Worm (Caenorhabditis elegans) whole organism, L4 larva: ENCODE data around the gene ddx-23.

ENCODE experiments used
- ZK546.5 ChIP-seq, 2 experiments: sonication (generic microtip); optimal IDR thresholded peaks; 2 replicates each; lab custom pipeline; 2017; ENCODE audit warnings: missing biosample characterization in 2 of 2, missing genetic modification characterization in 2 of 2
- aly-2 ChIP-seq: sonication (generic microtip); optimal IDR thresholded peaks from 2 replicates; lab custom pipeline; 2018; ENCODE audit warnings: missing biosample characterization, missing genetic modification characterization
- ama-1 ChIP-seq: fragments of 150-350 bp; optimal IDR thresholded peaks from 2 replicates; lab custom pipeline; 2014; ENCODE audit warnings: inconsistent platforms, mixed read lengths
- ceh-82 ChIP-seq: sonication (generic microtip); optimal IDR thresholded peaks from 2 replicates; lab custom pipeline; 2017; ENCODE audit warnings: missing biosample characterization, missing genetic modification characterization
- daf-19 ChIP-seq: fragments of 200-800 bp; sonication (Bioruptor generic); conservative IDR thresholded peaks from 2 replicates; pipeline ENCODE4 v1.3.6; 2022; ENCODE audit warnings: missing genetic modification characterization, missing compliant biosample characterization
- egl-27 ChIP-seq: sonication (generic microtip); optimal IDR thresholded peaks from 3 replicates; lab custom pipeline; 2017; ENCODE audit warnings: missing biosample characterization, missing genetic modification reagents, missing genetic modification characterization
- fkh-10 ChIP-seq: fragments of 150-350 bp; optimal IDR thresholded peaks from 2 replicates; lab custom pipeline; 2014; ENCODE audit warnings: missing biosample characterization, missing genetic modification reagents, missing genetic modification characterization
- fos-1 ChIP-seq: fragments of 150-350 bp; optimal IDR thresholded peaks from 2 replicates; lab custom pipeline; 2014; ENCODE audit warnings: missing biosample characterization, missing genetic modification characterization
- jun-1 ChIP-seq: fragments of 150-350 bp; optimal IDR thresholded peaks from 2 replicates; lab custom pipeline; 2014; ENCODE audit warnings: missing biosample characterization, missing genetic modification reagents, missing genetic modification characterization
- nhr-11 ChIP-seq: fragments of 150-350 bp; optimal IDR thresholded peaks from 2 replicates; lab custom pipeline; 2014; ENCODE audit warnings: missing biosample characterization, missing genetic modification characterization
- nhr-28 ChIP-seq: fragments of 150-350 bp; optimal IDR thresholded peaks from 2 replicates; lab custom pipeline; 2014; ENCODE audit warnings: missing biosample characterization, missing genetic modification characterization
- pha-4 ChIP-seq, 2 experiments: fragments of 150-350 bp in 1 of 2; fragments of 200-800 bp in 1 of 2; sonication (Bioruptor generic) in 1 of 2; IDR thresholded peaks in 1 of 2; optimal IDR thresholded peaks in 1 of 2; 2 replicates each; pipeline versions ENCODE4 v1.3.6 to Lab custom; 2014 to 2022; ENCODE audit warnings: missing genetic modification characterization in 2 of 2, missing genetic modification reagents in 2 of 2, missing biosample characterization in 1 of 2, missing compliant biosample characterization in 1 of 2
- pqm-1 ChIP-seq: sonication (generic microtip); optimal IDR thresholded peaks from 2 replicates; lab custom pipeline; 2017; ENCODE audit warnings: missing biosample characterization, missing genetic modification characterization
- zag-1 ChIP-seq: fragments of 150-350 bp; optimal IDR thresholded peaks from 2 replicates; lab custom pipeline; 2014; ENCODE audit warnings: missing biosample characterization, missing genetic modification characterization

ce11 chrIII:5840815-5841573 lies 12.1 kb downstream of the ddx-23 start:
- TF ChIP-seq pqm-1 (tag; lab: Kevin White, UChicago): no peak
- TF ChIP-seq jun-1 (tag; lab: Kevin White, UChicago): no peak
- no peak for TF ChIP-seq nhr-28
- no peak for TF ChIP-seq fos-1 (tag; lab: Kevin White, UChicago)
- no peak for TF ChIP-seq ama-1
- no peak for TF ChIP-seq ZK546.5 (tag; optimal IDR thresholded peaks at IDR 0.05; lab: Kevin White, UChicago)
- no peak for TF ChIP-seq aly-2 (tag; lab: Kevin White, UChicago)
- TF ChIP-seq fkh-10 (GFP tag; lab: Kevin White, UChicago): no peak
- no peak for TF ChIP-seq zag-1 (tag; lab: Kevin White, UChicago)
- TF ChIP-seq nhr-11: no peak
- TF ChIP-seq egl-27 (tag; lab: Kevin White, UChicago): no peak
- no peak for TF ChIP-seq ceh-82 (tag; lab: Kevin White, UChicago)
- no peak for TF ChIP-seq pha-4 (GFP tag; IDR thresholded peaks at IDR 0.05; lab: Robert Waterston, UW)
- TF ChIP-seq pha-4 (tag; optimal IDR thresholded peaks at IDR 0.05; lab: Kevin White, UChicago): no peak
- TF ChIP-seq daf-19 (GFP tag; lab: Robert Waterston, UW): no peak
